Worm (Caenorhabditis elegans): ENCODE data around the gene C04B4.5.
"Not testable (repeated sequence)": the region's sequence is repeated elsewhere in the genome, so short reads cannot be mapped to it uniquely, and the experiment has no call there.

Gene C04B4.5

ce11 chrX:12304231-12304630 is 16.1 kb upstream of the C04B4.5 start:
- no peak for TF ChIP-seq ceh-36 (tag; optimal IDR thresholded peaks at IDR 0.05)
- TF ChIP-seq hnd-1 (tag; optimal IDR thresholded peaks at IDR 0.05): no peak
- TF ChIP-seq hmg-4 (GFP tag; optimal IDR thresholded peaks at IDR 0.05): no peak
- no peak for TF ChIP-seq ets-7 (tag; optimal IDR thresholded peaks at IDR 0.05)
- no peak for TF ChIP-seq tbx-37 (GFP tag; conservative IDR thresholded peaks at IDR 0.05)
- TF ChIP-seq ceh-13 (GFP tag; optimal IDR thresholded peaks at IDR 0.05): no peak
- no peak for TF ChIP-seq pes-1 (GFP tag; IDR thresholded peaks at IDR 0.05)
- TF ChIP-seq tbx-11 (GFP tag; IDR thresholded peaks at IDR 0.05): no peak
- no peak for TF ChIP-seq sea-1 (GFP tag; conservative IDR thresholded peaks at IDR 0.05)
- no peak for TF ChIP-seq B0310.2 (tag; optimal IDR thresholded peaks at IDR 0.05)
- no peak for TF ChIP-seq tra-4 (tag; optimal IDR thresholded peaks at IDR 0.05)
- no peak for TF ChIP-seq scrt-1 (GFP tag; IDR thresholded peaks at IDR 0.05)
- TF ChIP-seq hmbx-1 (tag; optimal IDR thresholded peaks at IDR 0.05): no peak
- no peak for TF ChIP-seq aly-1 (tag; optimal IDR thresholded peaks at IDR 0.05)
- TF ChIP-seq ama-1 (optimal IDR thresholded peaks at IDR 0.05): no peak
- TF ChIP-seq F13C5.2 (tag; optimal IDR thresholded peaks at IDR 0.05): no peak
- TF ChIP-seq flt-1 (GFP tag; IDR thresholded peaks at IDR 0.05): no peak

ce11 chrX:12302755-12303154 is 14.6 kb upstream of the C04B4.5 start, which contains the start of gene dot-1.3:
TSS of gene dot-1.3 (minus strand) at chrX:12302855.
- TF ChIP-seq aly-1 (tag; optimal IDR thresholded peaks at IDR 0.05); tbx-37 (GFP tag; conservative IDR thresholded peaks at IDR 0.05); scrt-1 (GFP tag; IDR thresholded peaks at IDR 0.05): not testable (repeated sequence)

DNA sequence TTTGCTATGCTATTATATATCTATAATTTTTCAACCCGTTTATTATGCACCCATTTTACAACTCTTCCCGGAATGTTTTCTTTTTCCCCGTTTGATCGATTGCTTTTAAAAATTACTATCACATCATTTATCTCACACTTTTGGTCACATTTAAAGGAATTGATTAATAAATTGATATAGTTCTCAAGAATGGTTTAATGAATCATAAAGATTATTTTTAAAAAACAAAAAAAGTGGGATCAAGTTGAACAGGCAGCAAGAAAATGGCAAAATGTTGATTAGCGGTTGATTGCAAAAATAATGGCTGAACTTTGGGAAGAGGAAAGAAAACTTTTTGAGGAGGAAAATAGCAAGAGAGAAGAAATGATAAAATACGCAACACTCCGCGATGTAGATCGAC is 11.7 kb upstream of the C04B4.5 start, which contains the start of gene W06D11.5:
TSS of gene W06D11.5 (plus strand) at position 301 of the 400 bp plus-strand sequence.
- no peak for TF ChIP-seq hmg-4 (GFP tag; optimal IDR thresholded peaks at IDR 0.05)
- TF ChIP-seq ceh-36 (tag; optimal IDR thresholded peaks at IDR 0.05): no peak
- TF ChIP-seq F13C5.2 (tag; optimal IDR thresholded peaks at IDR 0.05): no peak
- no peak for TF ChIP-seq aly-1 (tag; optimal IDR thresholded peaks at IDR 0.05)
- no peak for TF ChIP-seq hmbx-1 (tag; optimal IDR thresholded peaks at IDR 0.05)
- no peak for TF ChIP-seq flt-1 (GFP tag; IDR thresholded peaks at IDR 0.05)
- TF ChIP-seq scrt-1 (GFP tag; IDR thresholded peaks at IDR 0.05): no peak
- no peak for TF ChIP-seq B0310.2 (tag; optimal IDR thresholded peaks at IDR 0.05)

DNA sequence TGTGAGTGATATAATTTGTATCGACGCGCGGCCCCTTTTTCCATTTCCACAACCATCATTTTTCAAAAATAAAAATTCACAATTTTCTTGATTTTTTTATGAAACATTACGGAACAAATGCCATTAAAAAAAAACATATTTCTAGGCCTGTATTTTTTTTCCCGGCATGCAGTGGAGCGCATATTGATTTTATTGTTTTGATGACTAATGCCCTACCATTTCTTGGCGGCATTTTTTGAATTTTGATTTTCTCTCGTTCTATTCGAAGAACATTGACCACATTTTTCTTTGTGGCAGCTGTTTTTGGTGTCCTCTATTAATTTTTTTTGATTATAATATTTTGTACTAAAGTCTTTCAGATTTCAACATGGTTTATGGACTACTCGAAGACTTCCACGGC is 10.2 kb upstream of the C04B4.5 start, which contains the start of gene W06D11.3:
TSS of gene W06D11.3 (plus strand) at position 360 of the 400 bp plus-strand sequence.
- TF ChIP-seq ets-7 (tag; optimal IDR thresholded peaks at IDR 0.05): no peak
- no peak for TF ChIP-seq sea-1 (GFP tag; conservative IDR thresholded peaks at IDR 0.05)
- TF ChIP-seq ama-1 (optimal IDR thresholded peaks at IDR 0.05): no peak
- TF ChIP-seq ceh-36 (tag; optimal IDR thresholded peaks at IDR 0.05): no peak
- TF ChIP-seq hmbx-1 (tag; optimal IDR thresholded peaks at IDR 0.05): no peak
- TF ChIP-seq tbx-11 (GFP tag; IDR thresholded peaks at IDR 0.05): no peak
- TF ChIP-seq hmg-4 (GFP tag; optimal IDR thresholded peaks at IDR 0.05): no peak
- no peak for TF ChIP-seq ceh-13 (GFP tag; optimal IDR thresholded peaks at IDR 0.05)
- no peak for TF ChIP-seq tra-4 (tag; optimal IDR thresholded peaks at IDR 0.05)
- TF ChIP-seq tbx-37 (GFP tag; conservative IDR thresholded peaks at IDR 0.05): no peak
- no peak for TF ChIP-seq B0310.2 (tag; optimal IDR thresholded peaks at IDR 0.05)
- TF ChIP-seq hnd-1 (tag; optimal IDR thresholded peaks at IDR 0.05): no peak
- no peak for TF ChIP-seq aly-1 (tag; optimal IDR thresholded peaks at IDR 0.05)
- TF ChIP-seq F13C5.2 (tag; optimal IDR thresholded peaks at IDR 0.05): no peak

DNA sequence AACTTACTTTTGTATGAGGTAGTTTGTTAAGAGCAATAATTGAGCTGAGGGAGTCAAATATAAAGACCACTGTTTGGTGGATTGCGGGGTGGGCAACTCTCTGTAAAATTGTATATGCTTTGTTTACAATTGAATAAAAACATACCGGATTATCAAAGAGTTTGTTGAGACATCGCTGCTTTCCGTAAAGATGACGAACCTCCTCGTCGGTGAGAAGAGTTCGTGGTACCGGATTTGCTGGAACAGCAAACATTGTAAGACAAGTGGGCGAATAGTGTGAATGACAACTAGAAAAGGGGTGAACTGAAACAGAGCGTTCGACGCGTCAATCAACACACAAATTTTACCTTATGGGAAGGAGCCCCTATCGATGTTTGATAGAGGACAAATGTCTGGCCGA is 8.2 kb upstream of the C04B4.5 start, which contains the start of gene W06D11.2:
TSS of gene W06D11.2 (minus strand) at position 339 of the 400 bp plus-strand sequence.
- no peak for TF ChIP-seq B0310.2 (tag; optimal IDR thresholded peaks at IDR 0.05)

DNA sequence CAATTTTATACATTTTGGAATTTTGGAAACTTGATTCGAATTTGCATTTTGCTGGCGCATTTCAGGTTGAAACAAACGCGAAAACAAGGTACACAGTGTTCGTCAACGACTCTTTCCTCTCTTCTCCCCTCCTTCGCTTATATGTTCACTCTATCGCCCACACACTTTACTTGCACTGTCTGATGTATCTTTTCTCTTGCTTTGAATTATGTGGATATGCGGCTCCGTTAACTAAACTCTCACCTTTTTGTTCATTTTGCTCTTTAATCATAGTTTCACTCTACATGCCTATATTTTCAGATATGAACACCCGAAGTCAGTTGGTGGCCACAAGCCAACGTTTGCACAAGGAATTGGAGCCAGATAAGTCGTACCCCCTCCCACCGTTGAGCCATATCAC is 6.1 kb upstream of the C04B4.5 start, which contains the start of gene W06D11.1:
TSS of gene W06D11.1 (plus strand) at position 301 of the 400 bp plus-strand sequence.
- TF ChIP-seq tra-4 (tag; optimal IDR thresholded peaks at IDR 0.05) (no peak), scrt-1 (GFP tag; IDR thresholded peaks at IDR 0.05) (no peak), tbx-37 (GFP tag; conservative IDR thresholded peaks at IDR 0.05) (no peak), sea-1 (GFP tag; conservative IDR thresholded peaks at IDR 0.05) (no peak), B0310.2 (tag; optimal IDR thresholded peaks at IDR 0.05) (no peak), hmbx-1 (tag; optimal IDR thresholded peaks at IDR 0.05) (no peak), hmg-4 (GFP tag; optimal IDR thresholded peaks at IDR 0.05) (no peak)

DNA sequence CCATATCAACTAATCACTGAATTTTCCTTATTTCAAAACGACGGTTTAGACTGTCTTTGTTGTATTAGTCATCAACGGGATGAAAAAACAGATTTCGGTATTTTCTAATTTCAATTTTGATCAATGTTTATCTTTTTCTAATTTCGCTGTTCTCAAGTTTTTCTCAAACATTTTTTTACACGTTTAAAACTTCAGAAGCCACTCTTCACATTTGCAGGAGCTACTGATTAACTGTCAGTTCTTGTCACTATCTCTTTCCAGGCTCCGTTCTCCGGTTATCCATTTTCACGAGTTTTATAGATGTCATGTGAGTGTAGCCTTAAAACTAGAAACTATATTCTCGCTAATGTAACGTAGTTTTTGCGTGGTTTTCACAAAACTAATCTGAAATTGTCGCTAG is 2.4 kb upstream of the C04B4.5 start, which contains the start of gene C04B4.4:
TSS of gene C04B4.4 (plus strand) at position 301 of the 400 bp plus-strand sequence.
- TF ChIP-seq aly-1 (tag; optimal IDR thresholded peaks at IDR 0.05) (no peak), sea-1 (GFP tag; conservative IDR thresholded peaks at IDR 0.05) (no peak), tra-4 (tag; optimal IDR thresholded peaks at IDR 0.05) (no peak), ceh-36 (tag; optimal IDR thresholded peaks at IDR 0.05) (no peak), flt-1 (GFP tag; IDR thresholded peaks at IDR 0.05) (no peak), scrt-1 (GFP tag; IDR thresholded peaks at IDR 0.05) (no peak)

DNA sequence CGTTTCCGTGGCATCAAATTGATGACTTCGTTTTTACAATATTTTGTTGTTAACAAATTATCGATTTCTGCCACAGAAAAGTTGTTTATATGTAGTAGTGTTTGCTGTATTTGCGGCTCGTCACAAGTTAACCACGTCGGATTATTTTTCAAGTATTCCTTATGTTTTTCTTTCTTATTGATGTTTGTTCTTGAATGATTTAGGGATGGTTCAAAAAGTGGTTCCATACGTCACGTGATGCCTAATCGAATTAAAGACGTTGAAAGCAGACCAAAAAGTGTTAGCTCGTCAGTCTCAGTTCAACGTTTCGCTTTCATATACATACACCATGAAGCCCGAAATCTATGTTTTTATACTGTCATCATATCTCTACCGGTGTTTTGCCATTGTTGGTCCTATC is 2.7 kb downstream of the C04B4.5 start, which contains the start of gene lips-2:
TSS of gene lips-2 (plus strand) at position 301 of the 400 bp plus-strand sequence.
- TF ChIP-seq aly-1 (tag; optimal IDR thresholded peaks at IDR 0.05): no peak
- TF ChIP-seq tra-4 (tag; optimal IDR thresholded peaks at IDR 0.05): no peak
- TF ChIP-seq scrt-1 (GFP tag; IDR thresholded peaks at IDR 0.05): no peak
- TF ChIP-seq sea-1 (GFP tag; conservative IDR thresholded peaks at IDR 0.05): no peak
- TF ChIP-seq ama-1 (optimal IDR thresholded peaks at IDR 0.05): no peak
- no peak for TF ChIP-seq hnd-1 (tag; optimal IDR thresholded peaks at IDR 0.05)

DNA sequence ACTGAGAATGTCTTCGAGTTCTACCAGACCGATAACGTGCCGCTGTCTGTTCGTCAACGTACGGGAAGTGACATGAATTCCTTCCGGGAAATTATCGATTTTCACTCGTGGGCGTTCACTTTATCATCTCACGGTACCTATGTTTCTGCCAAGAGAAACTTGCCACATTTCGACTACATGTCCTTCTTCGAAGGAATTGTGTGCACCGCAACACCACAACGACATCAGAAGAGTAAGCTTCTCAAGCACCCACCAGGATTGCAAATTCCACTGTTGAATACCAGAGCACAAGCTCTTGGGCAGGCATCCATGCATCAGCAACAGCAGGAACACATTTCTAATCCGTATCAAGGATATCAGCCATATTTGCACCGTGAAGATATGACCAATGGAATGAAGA is 4.0 kb downstream of the C04B4.5 start:
- TF ChIP-seq pes-1 (GFP tag; IDR thresholded peaks at IDR 0.05): no peak
- no peak for TF ChIP-seq F13C5.2 (tag; optimal IDR thresholded peaks at IDR 0.05)
- TF ChIP-seq tbx-37 (GFP tag; conservative IDR thresholded peaks at IDR 0.05): no peak
- TF ChIP-seq hmg-4 (GFP tag; optimal IDR thresholded peaks at IDR 0.05): no peak
- TF ChIP-seq aly-1 (tag; optimal IDR thresholded peaks at IDR 0.05): no peak

Data from whole organism, early embryonic.